Fruit fly (Drosophila melanogaster) whole organism, adult: ENCODE data around the gene Aef1.

Source experiments
- Crg-1 ChIP-seq: fragments of 200-800 bp; sonication (Bioruptor generic); optimal IDR thresholded peaks from 2 replicates; lab custom pipeline; 2016; ENCODE audit warnings: missing biosample characterization, missing genetic modification characterization
- Mnt ChIP-seq: fragments of 200-800 bp; sonication (Bioruptor generic); optimal IDR thresholded peaks from 2 replicates; lab custom pipeline; 2016; ENCODE audit warnings: missing biosample characterization, mild to moderate bottlenecking, missing genetic modification characterization
- bab1 ChIP-seq: fragments of 200-800 bp; sonication (Bioruptor generic); optimal IDR thresholded peaks from 3 replicates; lab custom pipeline; 2019; ENCODE audit warnings: missing biosample characterization, mild to moderate bottlenecking, missing genetic modification characterization, moderate library complexity
- kay ChIP-seq: fragments of 200-800 bp; sonication (Bioruptor generic); peaks from one replicate; lab custom pipeline; 2016; ENCODE audit warnings: missing biosample characterization, missing genetic modification characterization, borderline replicate concordance
- tj ChIP-seq: fragments of 200-800 bp; sonication (Bioruptor generic); optimal IDR thresholded peaks from 3 replicates; lab custom pipeline; 2017; ENCODE audit warnings: missing biosample characterization, mild to moderate bottlenecking, missing genetic modification characterization, moderate library complexity

- TF ChIP-seq bab1 (GFP tag; lab: Kevin White, UChicago): no peak
- TF ChIP-seq kay: no peak
- TF ChIP-seq Mnt (GFP tag; lab: Kevin White, UChicago): no peak
- TF ChIP-seq tj (GFP tag; lab: Kevin White, UChicago): no peak
- TF ChIP-seq Crg-1 (GFP tag; lab: Kevin White, UChicago): no peak
These were observed 49.8 kb upstream of the Aef1 start for dm6 chr3L:21383440-21383839.
